Fruit fly (Drosophila melanogaster) whole organism: Measurements from ENCODE around the gene CG42854.

Source experiments
- CG8478 ChIP-seq: fragments of >200 bp; optimal IDR thresholded peaks from 2 replicates; lab custom pipeline; 2018; ENCODE audit warnings: inconsistent platforms
- Dll ChIP-seq: fragments of >200 bp; optimal IDR thresholded peaks from 2 replicates; lab custom pipeline; 2017
- EcR ChIP-seq, 2 experiments: fragments of >200 bp; optimal IDR thresholded peaks; 2 replicates each; lab custom pipeline; 2017; ENCODE audit warnings: missing biosample characterization in 2 of 2, missing genetic modification characterization in 2 of 2, missing genetic modification reagents in 2 of 2
- pan ChIP-seq: fragments of >200 bp; optimal IDR thresholded peaks from 2 replicates; lab custom pipeline; 2017
- psq ChIP-seq: fragments of >200 bp; optimal IDR thresholded peaks from 2 replicates; lab custom pipeline; 2017
- usp ChIP-seq: fragments of >200 bp; optimal IDR thresholded peaks from 2 replicates; lab custom pipeline; 2017; ENCODE audit warnings: missing biosample characterization, missing genetic modification characterization, mixed read lengths

DNA sequence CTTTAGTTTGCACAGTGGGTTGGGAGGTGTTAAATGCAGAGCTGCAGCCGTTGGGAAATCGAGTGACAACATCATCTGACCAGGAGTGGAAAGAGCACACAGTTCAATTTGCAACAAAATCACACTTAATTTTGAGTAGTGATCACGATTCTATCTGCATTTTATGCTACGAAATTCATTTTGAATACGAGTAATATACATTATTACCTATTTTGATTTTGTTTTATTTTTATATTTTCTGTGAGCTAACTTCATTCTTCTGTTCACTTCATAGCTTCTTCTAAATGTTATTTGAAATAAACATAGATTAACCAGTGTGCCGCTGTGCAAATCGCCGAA lies 20.2 kb downstream of the CG42854 start, which contains the start of gene CG10598:
- TF ChIP-seq pan (lab: Kevin White, UChicago) (no peak), psq (lab: Kevin White, UChicago) (no peak), EcR (GFP tag; optimal IDR thresholded peaks at IDR 0.05; lab: Kevin White, UChicago) (no peak), usp (GFP tag; lab: Kevin White, UChicago) (no peak), CG8478 (lab: Kevin White, UChicago) (no peak), Dll (lab: Kevin White, UChicago) (no peak)
